Worm (Caenorhabditis elegans) whole organism, mixed stage, embryonic: ENCODE data around the gene math-1.

Source experiments
- lin-13 ChIP-seq: fragments of 150-350 bp; optimal IDR thresholded peaks from 2 replicates; lab custom pipeline; 2014; ENCODE audit warnings: missing biosample characterization, missing genetic modification characterization
- nhr-12 ChIP-seq: fragments of 150-350 bp; optimal IDR thresholded peaks from 2 replicates; lab custom pipeline; 2014; ENCODE audit warnings: missing biosample characterization, missing genetic modification characterization
- nhr-2 ChIP-seq: fragments of 150-350 bp; optimal IDR thresholded peaks from 2 replicates; lab custom pipeline; 2014; ENCODE audit warnings: missing biosample characterization, missing genetic modification characterization
- nhr-237 ChIP-seq: fragments of 150-350 bp; optimal IDR thresholded peaks from 2 replicates; lab custom pipeline; 2014; ENCODE audit warnings: missing biosample characterization, missing genetic modification characterization
- pha-4 ChIP-seq: fragments of 150-350 bp; optimal IDR thresholded peaks from 2 replicates; lab custom pipeline; 2018; ENCODE audit warnings: missing biosample characterization, missing genetic modification reagents, missing genetic modification characterization
- sem-2 ChIP-seq: fragments of 200-800 bp; sonication (Bioruptor generic); optimal IDR thresholded peaks from 2 replicates; lab custom pipeline; 2018; ENCODE audit warnings: mild to moderate bottlenecking, missing genetic modification characterization, missing compliant biosample characterization
- snpc-4 ChIP-seq: fragments of 150-350 bp; optimal IDR thresholded peaks from 2 replicates; lab custom pipeline; 2014; ENCODE audit warnings: missing biosample characterization, missing genetic modification characterization
- unc-39 ChIP-seq: fragments of 150-350 bp; optimal IDR thresholded peaks from 2 replicates; lab custom pipeline; 2014; ENCODE audit warnings: missing biosample characterization, missing genetic modification characterization
- ztf-11 ChIP-seq: fragments of 150-350 bp; optimal IDR thresholded peaks from 2 replicates; lab custom pipeline; 2014; ENCODE audit warnings: missing biosample characterization, missing genetic modification characterization

- no peak for TF ChIP-seq nhr-12
- TF ChIP-seq ztf-11 (tag; lab: Kevin White, UChicago): no peak
- TF ChIP-seq unc-39 (tag; lab: Kevin White, UChicago): no peak
- TF ChIP-seq nhr-237 (tag; lab: Kevin White, UChicago): no peak
- no peak for TF ChIP-seq snpc-4 (tag; lab: Kevin White, UChicago)
- TF ChIP-seq pha-4 (tag; lab: Kevin White, UChicago): no peak
- no peak for TF ChIP-seq lin-13
- TF ChIP-seq sem-2 (GFP tag; lab: Kevin White, UChicago): no peak
- no peak for TF ChIP-seq nhr-2
These were observed 34.0 kb upstream of the math-1 start, which contains the start of gene F07E5.9 for ce11 chrII:2080425-2080824.
